Worm (Caenorhabditis elegans): ENCODE data around the gene acbp-7.

acbp-7 gene

ce11 chrIII:4881955-4882354 lies 44.4 kb downstream of the acbp-7 start:
- TF ChIP-seq fkh-3 (tag; optimal IDR thresholded peaks at IDR 0.05) (no peak), nhr-80 (tag; optimal IDR thresholded peaks at IDR 0.05) (peak; percentile 32)

- no peak for TF ChIP-seq T26A5.8 (tag; optimal IDR thresholded peaks at IDR 0.05)
- no peak for TF ChIP-seq B0035.1 (tag; optimal IDR thresholded peaks at IDR 0.05)
- TF ChIP-seq F22D6.2 (tag; optimal IDR thresholded peaks at IDR 0.05) = no peak
These were observed 45.9 kb downstream of the acbp-7 start, which contains the start of gene clec-5 for ce11 chrIII:4883429-4883828. clec-5 (minus strand) TSS chrIII:4883606.

- no peak for TF ChIP-seq attf-6 (GFP tag; IDR thresholded peaks at IDR 0.05)
- no peak for TF ChIP-seq F10E7.11 (tag; optimal IDR thresholded peaks at IDR 0.05)
- TF ChIP-seq aptf-2 (GFP tag; conservative IDR thresholded peaks at IDR 0.05) = no peak
- TF ChIP-seq nhr-80 (tag; optimal IDR thresholded peaks at IDR 0.05) = peak; percentile 41
These were observed 49.8 kb downstream of the acbp-7 start, which contains the start of gene clec-6 for ce11 chrIII:4887291-4887690. clec-6 (minus strand) TSS chrIII:4887444.
